Worm (Caenorhabditis elegans) whole organism, young adult: ENCODE data around the gene T24C2.5.

Experiments
- B0019.2 ChIP-seq: fragments of 200-800 bp; sonication (Bioruptor generic); conservative IDR thresholded peaks from 2 replicates; pipeline ENCODE4 v1.3.6; 2022; ENCODE audit warnings: missing genetic modification reagents, missing genetic modification characterization, missing compliant biosample characterization
- B0035.1 ChIP-seq: sonication (generic microtip); optimal IDR thresholded peaks from 2 replicates; lab custom pipeline; 2016; ENCODE audit warnings: missing genetic modification characterization, mild to moderate bottlenecking, missing compliant biosample characterization, missing genotype, missing genetic modification reagents
- C06A6.2 ChIP-seq: fragments of 200-800 bp; sonication (Bioruptor generic); conservative IDR thresholded peaks from 2 replicates; pipeline ENCODE4 v1.3.6; 2022; ENCODE audit warnings: missing genetic modification characterization, missing compliant biosample characterization
- F37B4.10 ChIP-seq: fragments of 200-800 bp; sonication (Bioruptor generic); IDR thresholded peaks from 2 replicates; pipeline ENCODE4 v1.3.6; 2022; ENCODE audit warnings: missing genetic modification characterization, missing compliant biosample characterization
- T07F8.4 ChIP-seq: sonication (generic microtip); optimal IDR thresholded peaks from 2 replicates; lab custom pipeline; 2016; ENCODE audit warnings: mild to moderate bottlenecking, missing genetic modification characterization, moderate library complexity, missing compliant biosample characterization
- Y53F4B.3 ChIP-seq: fragments of 200-800 bp; sonication (Bioruptor generic); IDR thresholded peaks from 2 replicates; pipeline ENCODE4 v1.3.6; 2022; ENCODE audit warnings: missing genetic modification reagents, missing genetic modification characterization, missing compliant biosample characterization
- Y53G8AR.9 ChIP-seq: fragments of 200-800 bp; sonication (Bioruptor generic); conservative IDR thresholded peaks from 2 replicates; pipeline ENCODE4 v1.3.6; 2022; ENCODE audit warnings: missing genetic modification reagents, missing genetic modification characterization, missing compliant biosample characterization
- Y67H2A.10 ChIP-seq: fragments of 200-800 bp; sonication (Bioruptor generic); conservative IDR thresholded peaks from 2 replicates; pipeline ENCODE4 v1.3.6; 2022; ENCODE audit warnings: missing genetic modification reagents, missing genetic modification characterization, missing compliant biosample characterization
- akir-1 ChIP-seq: fragments of 200-800 bp; sonication (Bioruptor generic); optimal IDR thresholded peaks from 2 replicates; lab custom pipeline; 2018; ENCODE audit warnings: mild to moderate bottlenecking, missing genetic modification characterization, moderate library complexity, missing compliant biosample characterization
- ama-1 ChIP-seq, 3 experiments: fragments of 150-350 bp in 1 of 3; sonication (generic microtip) in 2 of 3; optimal IDR thresholded peaks; 2 replicates each; lab custom pipeline; 2014 to 2018; ENCODE audit warnings: missing biosample characterization in 2 of 3, missing genetic modification characterization in 2 of 3, missing genetic modification reagents in 2 of 3
- aptf-2 ChIP-seq: fragments of 200-800 bp; sonication (Bioruptor generic); conservative IDR thresholded peaks from 2 replicates; pipeline ENCODE4 v1.3.6; 2022; ENCODE audit warnings: missing genetic modification reagents, missing genetic modification characterization, missing compliant biosample characterization
- aptf-3 ChIP-seq: fragments of 200-800 bp; sonication (Bioruptor generic); IDR thresholded peaks from 2 replicates; pipeline ENCODE4 v1.3.6; 2022; ENCODE audit warnings: missing genetic modification characterization, missing compliant biosample characterization
- atf-7 ChIP-seq: sonication (generic microtip); optimal IDR thresholded peaks from 2 replicates; lab custom pipeline; 2017; ENCODE audit warnings: mild to moderate bottlenecking, missing genetic modification characterization, missing compliant biosample characterization
- attf-5 ChIP-seq: fragments of 200-800 bp; sonication (Bioruptor generic); optimal IDR thresholded peaks from 2 replicates; lab custom pipeline; 2018; ENCODE audit warnings: mild to moderate bottlenecking, missing genetic modification characterization, missing compliant biosample characterization
- cebp-1 ChIP-seq, 2 experiments: fragments of 200-800 bp in 1 of 2; sonication (Bioruptor generic) in 1 of 2; sonication (generic microtip) in 1 of 2; IDR thresholded peaks in 1 of 2; optimal IDR thresholded peaks in 1 of 2; 2 replicates each; pipeline versions ENCODE4 v1.3.6 to Lab custom; 2017 to 2022; ENCODE audit warnings: missing compliant biosample characterization in 2 of 2, missing genetic modification characterization in 2 of 2, mild to moderate bottlenecking in 1 of 2, missing genetic modification reagents in 1 of 2, moderate library complexity in 1 of 2
- ceh-27 ChIP-seq: fragments of 200-800 bp; sonication (Bioruptor generic); optimal IDR thresholded peaks from 2 replicates; lab custom pipeline; 2018; ENCODE audit warnings: mild to moderate bottlenecking, missing genetic modification characterization, moderate library complexity, missing compliant biosample characterization
- chd-7 ChIP-seq: sonication (generic microtip); optimal IDR thresholded peaks from 2 replicates; lab custom pipeline; 2016; ENCODE audit warnings: mild to moderate bottlenecking, missing genetic modification characterization, moderate library complexity, missing compliant biosample characterization
- dpl-1 ChIP-seq: fragments of 150-350 bp; optimal IDR thresholded peaks from 2 replicates; lab custom pipeline; 2014; ENCODE audit warnings: missing biosample characterization, missing genetic modification reagents, missing genetic modification characterization
- egrh-3 ChIP-seq: fragments of 200-800 bp; sonication (Bioruptor generic); IDR thresholded peaks from 2 replicates; pipeline ENCODE4 v1.3.6; 2022; ENCODE audit warnings: missing genetic modification reagents, missing genetic modification characterization, missing compliant biosample characterization
- ets-4 ChIP-seq: fragments of 200-800 bp; sonication (Bioruptor generic); optimal IDR thresholded peaks from 2 replicates; lab custom pipeline; 2018; ENCODE audit warnings: mild to moderate bottlenecking, missing genetic modification characterization, missing compliant biosample characterization
- gei-17 ChIP-seq: fragments of 200-800 bp; sonication (Bioruptor generic); optimal IDR thresholded peaks from 2 replicates; lab custom pipeline; 2018; ENCODE audit warnings: mild to moderate bottlenecking, missing genetic modification characterization, missing compliant biosample characterization
- hsf-1 ChIP-seq: fragments of 200-800 bp; sonication (Bioruptor generic); IDR thresholded peaks from 2 replicates; pipeline ENCODE4 v1.3.6; 2022; ENCODE audit warnings: missing genetic modification reagents, missing genetic modification characterization, missing compliant biosample characterization
- let-607 ChIP-seq, 2 experiments: fragments of 200-800 bp in 1 of 2; sonication (Bioruptor generic) in 1 of 2; sonication (generic microtip) in 1 of 2; optimal IDR thresholded peaks; 2 replicates each; lab custom pipeline; 2016 to 2018; ENCODE audit warnings: mild to moderate bottlenecking in 2 of 2, missing compliant biosample characterization in 2 of 2, missing genetic modification characterization in 2 of 2, moderate library complexity in 2 of 2, missing genotype in 1 of 2
- lin-40 ChIP-seq: sonication (generic microtip); optimal IDR thresholded peaks from 2 replicates; lab custom pipeline; 2016; ENCODE audit warnings: missing genetic modification characterization, mild to moderate bottlenecking, missing compliant biosample characterization, missing genotype, missing genetic modification reagents
- lir-1 ChIP-seq: fragments of 200-800 bp; sonication (Bioruptor generic); conservative IDR thresholded peaks from 2 replicates; pipeline ENCODE4 v1.3.6; 2022; ENCODE audit warnings: missing genetic modification reagents, missing genetic modification characterization, missing compliant biosample characterization
- madf-3 ChIP-seq: fragments of 200-800 bp; sonication (Bioruptor generic); IDR thresholded peaks from 2 replicates; pipeline ENCODE4 v1.3.6; 2022; ENCODE audit warnings: missing genetic modification reagents, missing genetic modification characterization, missing compliant biosample characterization
- madf-6 ChIP-seq: fragments of 200-800 bp; sonication (Bioruptor generic); IDR thresholded peaks from 2 replicates; pipeline ENCODE4 v1.3.6; 2022; ENCODE audit warnings: missing genetic modification reagents, missing genetic modification characterization, missing compliant biosample characterization
- mcd-1 ChIP-seq: fragments of 200-800 bp; sonication (Bioruptor generic); IDR thresholded peaks from 2 replicates; pipeline ENCODE4 v1.3.6; 2022; ENCODE audit warnings: missing genetic modification reagents, missing genetic modification characterization, missing compliant biosample characterization
- mes-4 ChIP-seq: sonication (generic microtip); optimal IDR thresholded peaks from 2 replicates; lab custom pipeline; 2016; ENCODE audit warnings: missing genotype, missing genetic modification characterization, missing compliant biosample characterization
- mxl-1 ChIP-seq: sonication (generic microtip); optimal IDR thresholded peaks from 2 replicates; lab custom pipeline; 2016; ENCODE audit warnings: missing genetic modification characterization, missing compliant biosample characterization
- nfyb-1 ChIP-seq: fragments of 200-800 bp; sonication (Bioruptor generic); IDR thresholded peaks from 2 replicates; pipeline ENCODE4 v1.3.6; 2022; ENCODE audit warnings: missing genetic modification reagents, missing genetic modification characterization, missing compliant biosample characterization
- nhr-120 ChIP-seq: fragments of 200-800 bp; sonication (Bioruptor generic); IDR thresholded peaks from 2 replicates; pipeline ENCODE4 v1.3.6; 2022; ENCODE audit warnings: missing genetic modification characterization, missing compliant biosample characterization
- pbrm-1 ChIP-seq: fragments of 200-800 bp; sonication (Bioruptor generic); IDR thresholded peaks from 2 replicates; pipeline ENCODE4 v1.3.6; 2022; ENCODE audit warnings: missing genetic modification reagents, missing genetic modification characterization, missing compliant biosample characterization
- rec-8 ChIP-seq, 2 experiments: sonication (generic microtip); optimal IDR thresholded peaks; 2 replicates each; lab custom pipeline; 2016; ENCODE audit warnings: mild to moderate bottlenecking in 2 of 2, missing genetic modification characterization in 2 of 2, missing genetic modification reagents in 2 of 2, missing genotype in 2 of 2, missing biosample characterization in 1 of 2, missing compliant biosample characterization in 1 of 2, moderate library complexity in 1 of 2
- repo-1 ChIP-seq: sonication (generic microtip); optimal IDR thresholded peaks from 2 replicates; lab custom pipeline; 2017; ENCODE audit warnings: mild to moderate bottlenecking, missing genetic modification characterization, missing compliant biosample characterization
- rpc-1 ChIP-seq, 2 experiments: fragments of 150-350 bp in 1 of 2; sonication (generic microtip) in 1 of 2; optimal IDR thresholded peaks; 2 replicates each; lab custom pipeline; 2014 to 2018; ENCODE audit warnings: missing biosample characterization in 1 of 2, missing genetic modification characterization in 1 of 2, missing genetic modification reagents in 1 of 2, missing genotype in 1 of 2
- snpc-4 ChIP-seq, 5 experiments: fragments of 150-350 bp in 1 of 5; sonication (generic microtip) in 4 of 5; optimal IDR thresholded peaks; 2 replicates each; lab custom pipeline; 2014 to 2018; ENCODE audit warnings: missing genetic modification characterization in 5 of 5, missing biosample characterization in 3 of 5, antibody characterized with exemption in 2 of 5, mild to moderate bottlenecking in 2 of 5, missing compliant biosample characterization in 2 of 5, missing genotype in 2 of 5, moderate library complexity in 2 of 5, missing genetic modification reagents in 1 of 5
- unc-130 ChIP-seq: sonication (generic microtip); optimal IDR thresholded peaks from 2 replicates; lab custom pipeline; 2016; ENCODE audit warnings: missing genetic modification reagents, missing genetic modification characterization, missing compliant biosample characterization
- xnd-1 ChIP-seq: sonication (generic microtip); optimal IDR thresholded peaks from 2 replicates; lab custom pipeline; 2016; ENCODE audit warnings: missing genotype, missing genetic modification reagents, missing genetic modification characterization, missing compliant biosample characterization
- zfh-2 ChIP-seq: fragments of 200-800 bp; sonication (Bioruptor generic); conservative IDR thresholded peaks from 2 replicates; pipeline ENCODE4 v1.3.6; 2022; ENCODE audit warnings: missing genetic modification reagents, missing genetic modification characterization, missing compliant biosample characterization
- ztf-18 ChIP-seq: sonication (generic microtip); optimal IDR thresholded peaks from 2 replicates; lab custom pipeline; 2016; ENCODE audit warnings: missing genotype, mild to moderate bottlenecking, missing genetic modification characterization, missing compliant biosample characterization
- ztf-22 ChIP-seq: fragments of 200-800 bp; sonication (Bioruptor generic); optimal IDR thresholded peaks from 2 replicates; lab custom pipeline; 2018; ENCODE audit warnings: mild to moderate bottlenecking, missing genetic modification characterization, moderate library complexity, missing compliant biosample characterization
- ztf-3 ChIP-seq: fragments of 200-800 bp; sonication (Bioruptor generic); optimal IDR thresholded peaks from 2 replicates; lab custom pipeline; 2018; ENCODE audit warnings: mild to moderate bottlenecking, missing genetic modification characterization, missing compliant biosample characterization

T24C2.5 gene

ce11 chrX:14525325-14526305 lies 8.6 kb upstream of the T24C2.5 start (continued):
- peak; percentile 97 for TF ChIP-seq F37B4.10 (GFP tag; lab: Robert Waterston, UW)
- peak; percentile 99 for TF ChIP-seq atf-7 (tag; lab: Kevin White, UChicago)
- TF ChIP-seq Y67H2A.10 (GFP tag; lab: Robert Waterston, UW): peak; percentile 48; the same call in 1 of the 2 replicates
- peak; percentile 95 for TF ChIP-seq T07F8.4 (tag; lab: Kevin White, UChicago)
- peak; percentile 95 for TF ChIP-seq nhr-120 (GFP tag; lab: Robert Waterston, UW)
- peak; percentile 88 for TF ChIP-seq madf-3 (GFP tag; lab: Robert Waterston, UW)
- no peak for TF ChIP-seq zfh-2
- TF ChIP-seq nfyb-1 (GFP tag; lab: Robert Waterston, UW): peak; percentile 99
- TF ChIP-seq xnd-1 (tag; lab: Kevin White, UChicago): no peak
- TF ChIP-seq C06A6.2: peak; percentile 98
- TF ChIP-seq lin-40 (tag; lab: Kevin White, UChicago): peak; percentile 100
- TF ChIP-seq snpc-4 (GFP tag; optimal IDR thresholded peaks at IDR 0.05; lab: Kevin White, UChicago): peak; percentile 67
- TF ChIP-seq snpc-4 (tag; optimal IDR thresholded peaks at IDR 0.05; lab: Kevin White, UChicago): peak; percentile 43 to 93 (median 89)
- TF ChIP-seq unc-130: peak; percentile 32
- no peak for TF ChIP-seq hsf-1 (GFP tag; lab: Robert Waterston, UW)
- TF ChIP-seq dpl-1 (GFP tag; lab: Kevin White, UChicago): no peak
- TF ChIP-seq Y53G8AR.9 (GFP tag; lab: Robert Waterston, UW): peak; percentile 98
- peak; percentile 17 for TF ChIP-seq rpc-1 (optimal IDR thresholded peaks at IDR 0.05; lab: Kevin White, UChicago)
- no peak for TF ChIP-seq rpc-1 (tag; optimal IDR thresholded peaks at IDR 0.05; lab: Kevin White, UChicago)
- TF ChIP-seq ztf-22 (GFP tag; lab: Kevin White, UChicago): peak; percentile 98
- peak in 1 of 2 experiments; percentile 34 for TF ChIP-seq rec-8 (tag; optimal IDR thresholded peaks at IDR 0.05; lab: Kevin White, UChicago)
- peak; percentile 78 to 95 for TF ChIP-seq let-607 (tag; optimal IDR thresholded peaks at IDR 0.05; lab: Kevin White, UChicago)
- peak; percentile 80 for TF ChIP-seq ztf-18 (tag; lab: Kevin White, UChicago)
- no peak for TF ChIP-seq aptf-3
- no peak for TF ChIP-seq ama-1 (optimal IDR thresholded peaks at IDR 0.05; lab: Kevin White, UChicago)
- peak in 1 of 2 experiments; percentile 92 for TF ChIP-seq ama-1 (GFP tag; optimal IDR thresholded peaks at IDR 0.05; lab: Kevin White, UChicago)
- TF ChIP-seq egrh-3: no peak
- TF ChIP-seq ztf-3 (GFP tag; lab: Kevin White, UChicago): peak; percentile 95
- TF ChIP-seq Y53F4B.3 (GFP tag; lab: Robert Waterston, UW): no peak
- peak; percentile 93 for TF ChIP-seq ets-4 (GFP tag; lab: Kevin White, UChicago)
- TF ChIP-seq mcd-1 (GFP tag; lab: Robert Waterston, UW): peak; percentile 92
- peak; percentile 72 for TF ChIP-seq akir-1 (GFP tag; lab: Kevin White, UChicago)
- peak; percentile 98 for TF ChIP-seq chd-7 (tag; lab: Kevin White, UChicago)
- no peak for TF ChIP-seq B0019.2 (GFP tag; lab: Robert Waterston, UW)
- peak; percentile 82 for TF ChIP-seq cebp-1 (GFP tag; IDR thresholded peaks at IDR 0.05; lab: Robert Waterston, UW)
- peak; percentile 98 for TF ChIP-seq cebp-1 (tag; optimal IDR thresholded peaks at IDR 0.05; lab: Kevin White, UChicago)
- TF ChIP-seq lir-1 (GFP tag; lab: Robert Waterston, UW): peak; percentile 94
- peak; percentile 70 for TF ChIP-seq attf-5 (GFP tag; lab: Kevin White, UChicago)
- TF ChIP-seq repo-1: peak; percentile 100
- TF ChIP-seq madf-6 (GFP tag; lab: Robert Waterston, UW): no peak
- peak; percentile 98 for TF ChIP-seq gei-17
- TF ChIP-seq aptf-2 (GFP tag; lab: Robert Waterston, UW): no peak
- peak; percentile 97 for TF ChIP-seq B0035.1 (tag; lab: Kevin White, UChicago)
- TF ChIP-seq mxl-1 (tag; lab: Kevin White, UChicago): peak; percentile 66
- TF ChIP-seq ceh-27: peak; percentile 99
- no peak for TF ChIP-seq mes-4
- peak; percentile 97 for TF ChIP-seq pbrm-1 (GFP tag; lab: Robert Waterston, UW)
